Worm (Caenorhabditis elegans) whole organism, L3 larva: ENCODE measurements around the gene E02A10.3.
A peak's percentile ranks its signal among the peaks of the same experiment; 100 is the strongest.

ENCODE experiments used
- R02D3.7 ChIP-seq: fragments of 150-350 bp; optimal IDR thresholded peaks from 2 replicates; lab custom pipeline; 2014; ENCODE audit warnings: missing biosample characterization, missing genetic modification characterization
- ceh-28 ChIP-seq: fragments of 150-350 bp; optimal IDR thresholded peaks from 2 replicates; lab custom pipeline; 2014; ENCODE audit warnings: missing biosample characterization, missing genetic modification reagents, missing genetic modification characterization
- ceh-82 ChIP-seq: fragments of 150-350 bp; optimal IDR thresholded peaks from 2 replicates; lab custom pipeline; 2014; ENCODE audit warnings: missing biosample characterization, missing genetic modification characterization
- daf-12 ChIP-seq: fragments of 150-350 bp; optimal IDR thresholded peaks from 2 replicates; lab custom pipeline; 2014; ENCODE audit warnings: missing biosample characterization, missing genetic modification reagents, missing genetic modification characterization
- egl-27 ChIP-seq: sonication (generic microtip); optimal IDR thresholded peaks from 4 replicates; lab custom pipeline; 2017; ENCODE audit warnings: missing biosample characterization, missing genetic modification reagents, missing genetic modification characterization
- egl-5 ChIP-seq: fragments of 150-350 bp; optimal IDR thresholded peaks from 2 replicates; lab custom pipeline; 2017; ENCODE audit warnings: missing biosample characterization, missing genetic modification reagents, missing genetic modification characterization, inconsistent platforms
- elt-1 ChIP-seq: fragments of 150-350 bp; optimal IDR thresholded peaks from 2 replicates; lab custom pipeline; 2014; ENCODE audit warnings: missing biosample characterization, missing genetic modification characterization
- elt-2 ChIP-seq: sonication (generic microtip); optimal IDR thresholded peaks from 2 replicates; lab custom pipeline; 2016; ENCODE audit warnings: missing genetic modification reagents, mild to moderate bottlenecking, missing genetic modification characterization, missing compliant biosample characterization
- elt-3 ChIP-seq, 3 experiments: fragments of 150-350 bp in 1 of 3; sonication (generic microtip) in 2 of 3; optimal IDR thresholded peaks; 2 replicates in 2 of 3; 4 replicates in 1 of 3; lab custom pipeline; 2014 to 2017; ENCODE audit warnings: missing biosample characterization in 3 of 3, missing genetic modification characterization in 3 of 3
- eor-1 ChIP-seq, 2 experiments: fragments of 150-350 bp; optimal IDR thresholded peaks; 2 replicates each; lab custom pipeline; 2014 to 2018; ENCODE audit warnings: missing biosample characterization in 2 of 2, missing genetic modification characterization in 2 of 2
- fkh-10 ChIP-seq: sonication (generic microtip); optimal IDR thresholded peaks from 2 replicates; lab custom pipeline; 2017; ENCODE audit warnings: missing biosample characterization, missing genetic modification reagents, missing genetic modification characterization
- fkh-2 ChIP-seq: fragments of 150-350 bp; optimal IDR thresholded peaks from 2 replicates; lab custom pipeline; 2014; ENCODE audit warnings: missing biosample characterization, missing genetic modification reagents, missing genetic modification characterization
- fos-1 ChIP-seq: fragments of 150-350 bp; optimal IDR thresholded peaks from 2 replicates; lab custom pipeline; 2014; ENCODE audit warnings: missing biosample characterization, missing genetic modification characterization
- hmg-11 ChIP-seq: sonication (generic microtip); optimal IDR thresholded peaks from 2 replicates; lab custom pipeline; 2016; ENCODE audit warnings: missing genetic modification characterization, missing compliant biosample characterization
- jun-1 ChIP-seq: fragments of 150-350 bp; optimal IDR thresholded peaks from 2 replicates; lab custom pipeline; 2014; ENCODE audit warnings: missing biosample characterization, missing genetic modification reagents, missing genetic modification characterization
- lin-15B ChIP-seq: fragments of 150-350 bp; optimal IDR thresholded peaks from 2 replicates; lab custom pipeline; 2014; ENCODE audit warnings: missing biosample characterization, missing genetic modification characterization
- lsy-12 ChIP-seq: sonication (generic microtip); optimal IDR thresholded peaks from 2 replicates; lab custom pipeline; 2016; ENCODE audit warnings: mild to moderate bottlenecking, missing genetic modification characterization, missing compliant biosample characterization
- mml-1 ChIP-seq: fragments of 150-350 bp; sonication (generic microtip); optimal IDR thresholded peaks from 3 replicates; lab custom pipeline; 2014; ENCODE audit warnings: missing biosample characterization, missing genetic modification characterization
- nhr-12 ChIP-seq: fragments of 150-350 bp; optimal IDR thresholded peaks from 2 replicates; lab custom pipeline; 2014; ENCODE audit warnings: missing biosample characterization, missing genetic modification characterization
- nhr-237 ChIP-seq: fragments of 150-350 bp; optimal IDR thresholded peaks from 2 replicates; lab custom pipeline; 2014; ENCODE audit warnings: missing biosample characterization, missing genetic modification characterization
- nhr-25 ChIP-seq: sonication (generic microtip); optimal IDR thresholded peaks from 2 replicates; lab custom pipeline; 2017; ENCODE audit warnings: missing biosample characterization, missing genetic modification characterization
- nhr-28 ChIP-seq: fragments of 150-350 bp; optimal IDR thresholded peaks from 2 replicates; lab custom pipeline; 2014; ENCODE audit warnings: missing biosample characterization, missing genetic modification characterization
- nhr-67 ChIP-seq: fragments of 150-350 bp; optimal IDR thresholded peaks from 2 replicates; lab custom pipeline; 2014; ENCODE audit warnings: missing biosample characterization, missing genetic modification characterization
- nhr-76 ChIP-seq: fragments of 150-350 bp; sonication (generic microtip); optimal IDR thresholded peaks from 5 replicates; lab custom pipeline; 2014; ENCODE audit warnings: missing biosample characterization, missing genetic modification characterization
- nhr-77 ChIP-seq: fragments of 150-350 bp; optimal IDR thresholded peaks from 2 replicates; lab custom pipeline; 2014; ENCODE audit warnings: missing biosample characterization, missing genetic modification characterization
- pha-4 ChIP-seq: fragments of 150-350 bp; optimal IDR thresholded peaks from 2 replicates; lab custom pipeline; 2014; ENCODE audit warnings: missing biosample characterization, missing genetic modification reagents, missing genetic modification characterization
- pqm-1 ChIP-seq: fragments of 150-350 bp; optimal IDR thresholded peaks from 2 replicates; lab custom pipeline; 2017; ENCODE audit warnings: missing biosample characterization, missing genetic modification characterization, inconsistent platforms
- skn-1 ChIP-seq: fragments of 150-350 bp; optimal IDR thresholded peaks from 2 replicates; lab custom pipeline; 2014; ENCODE audit warnings: missing biosample characterization, missing genetic modification characterization
- snpc-4 ChIP-seq: fragments of 150-350 bp; optimal IDR thresholded peaks from 2 replicates; lab custom pipeline; 2014; ENCODE audit warnings: missing biosample characterization, missing genetic modification characterization
- unc-39 ChIP-seq: sonication (generic microtip); optimal IDR thresholded peaks from 4 replicates; lab custom pipeline; 2017; ENCODE audit warnings: missing biosample characterization, missing genetic modification characterization
- unc-62 ChIP-seq: fragments of 150-350 bp; sonication (generic microtip); optimal IDR thresholded peaks from 4 replicates; lab custom pipeline; 2014; ENCODE audit warnings: missing biosample characterization, missing genetic modification reagents, missing genetic modification characterization
- ztf-4 ChIP-seq: fragments of 150-350 bp; optimal IDR thresholded peaks from 2 replicates; lab custom pipeline; 2014; ENCODE audit warnings: missing biosample characterization, missing genetic modification characterization

Gene E02A10.3

ce11 chrV:12629743-12630142 is 50.3 kb downstream of the E02A10.3 start, which contains the start of gene F56H9.6:
Gene F56H9.6, minus strand, starts transcription at chrV:12629843.
- no peak for TF ChIP-seq unc-62 (GFP tag; lab: Kevin White, UChicago)
- TF ChIP-seq lsy-12 (tag; lab: Kevin White, UChicago) = no peak
- TF ChIP-seq daf-12 = no peak
- no peak for TF ChIP-seq nhr-28
- TF ChIP-seq fos-1 (tag; lab: Kevin White, UChicago) = no peak
- TF ChIP-seq egl-27 (tag; lab: Kevin White, UChicago) = no peak
- no peak for TF ChIP-seq pha-4 (tag; lab: Kevin White, UChicago)
- TF ChIP-seq nhr-77 (tag; lab: Kevin White, UChicago) = no peak
- TF ChIP-seq ztf-4 (tag; lab: Kevin White, UChicago) = no peak
- TF ChIP-seq snpc-4 (tag; lab: Kevin White, UChicago) = no peak

- TF ChIP-seq nhr-76 (tag; lab: Kevin White, UChicago) (no peak), fkh-10 (GFP tag; lab: Kevin White, UChicago) (no peak), pqm-1 (no peak), elt-1 (tag; lab: Kevin White, UChicago) (no peak), fos-1 (tag; lab: Kevin White, UChicago) (no peak), eor-1 (tag; optimal IDR thresholded peaks at IDR 0.05; lab: Kevin White, UChicago) (no peak), skn-1 (tag; lab: Kevin White, UChicago) (no peak), lin-15B (no peak), unc-39 (tag; lab: Kevin White, UChicago) (no peak), nhr-67 (tag; lab: Kevin White, UChicago) (no peak), nhr-237 (no peak), nhr-25 (no peak), R02D3.7 (tag; lab: Kevin White, UChicago) (no peak), jun-1 (tag; lab: Kevin White, UChicago) (no peak), nhr-12 (tag; lab: Kevin White, UChicago) (no peak)
These were observed 52.6 kb downstream of the E02A10.3 start, which contains the start of gene srx-113 for ce11 chrV:12632048-12632447. Gene srx-113, minus strand, starts transcription at chrV:12632148.

ce11 chrV:12633046-12633445 is 53.6 kb downstream of the E02A10.3 start:
- TF ChIP-seq ceh-28 (tag; lab: Kevin White, UChicago) = no peak
- TF ChIP-seq nhr-12 (tag; lab: Kevin White, UChicago) = no peak
- TF ChIP-seq ceh-82 (tag; lab: Kevin White, UChicago) = no peak
- no peak for TF ChIP-seq hmg-11 (tag; lab: Kevin White, UChicago)
- no peak for TF ChIP-seq fkh-2 (tag; lab: Kevin White, UChicago)
- TF ChIP-seq fkh-10 (GFP tag; lab: Kevin White, UChicago) = no peak
- TF ChIP-seq nhr-76 (tag; lab: Kevin White, UChicago) = no peak

ce11 chrV:12634050-12634449 is 54.7 kb downstream of the E02A10.3 start:
- TF ChIP-seq unc-39 (tag; lab: Kevin White, UChicago) (no peak), hmg-11 (tag; lab: Kevin White, UChicago) (no peak), elt-3 (tag; optimal IDR thresholded peaks at IDR 0.05; lab: Kevin White, UChicago) (no peak), pqm-1 (peak; percentile 52), elt-2 (tag; lab: Kevin White, UChicago) (peak; percentile 77)

ce11 chrV:12634746-12635145 is 55.3 kb downstream of the E02A10.3 start:
- TF ChIP-seq nhr-67 (tag; lab: Kevin White, UChicago) = no peak
- TF ChIP-seq pha-4 (tag; lab: Kevin White, UChicago) = no peak
- TF ChIP-seq ceh-28 (tag; lab: Kevin White, UChicago) = no peak
- no peak for TF ChIP-seq ceh-82 (tag; lab: Kevin White, UChicago)
- TF ChIP-seq mml-1 = peak; percentile 76
- peak; percentile 32 for TF ChIP-seq egl-5 (tag; lab: Kevin White, UChicago)
- TF ChIP-seq fkh-2 (tag; lab: Kevin White, UChicago) = no peak
- TF ChIP-seq jun-1 (tag; lab: Kevin White, UChicago) = no peak
- TF ChIP-seq nhr-237 = no peak
- TF ChIP-seq elt-3 (tag; optimal IDR thresholded peaks at IDR 0.05; lab: Kevin White, UChicago) = no peak
- no peak for TF ChIP-seq hmg-11 (tag; lab: Kevin White, UChicago)
- TF ChIP-seq unc-39 (tag; lab: Kevin White, UChicago) = no peak
- no peak for TF ChIP-seq skn-1 (tag; lab: Kevin White, UChicago)
- TF ChIP-seq snpc-4 (tag; lab: Kevin White, UChicago) = no peak
- TF ChIP-seq nhr-12 (tag; lab: Kevin White, UChicago) = no peak
- TF ChIP-seq elt-2 (tag; lab: Kevin White, UChicago) = no peak
